Fruit fly (Drosophila melanogaster): ENCODE measurements around the gene CG1136.

- no peak for TF ChIP-seq Mnt (GFP tag; optimal IDR thresholded peaks at IDR 0.05)
- TF ChIP-seq pad (GFP tag; optimal IDR thresholded peaks at IDR 0.05): no peak
- TF ChIP-seq CG33017 (tag; optimal IDR thresholded peaks at IDR 0.05): no peak
- TF ChIP-seq cnc (optimal IDR thresholded peaks at IDR 0.05): no peak
- no peak for TF ChIP-seq CG14711 (tag; optimal IDR thresholded peaks at IDR 0.05)
- TF ChIP-seq Hr96 (GFP tag; optimal IDR thresholded peaks at IDR 0.05): no peak
- no peak for TF ChIP-seq CG5204 (GFP tag; optimal IDR thresholded peaks at IDR 0.05)
- no peak for TF ChIP-seq kay (GFP tag; ENCODE audit: borderline replicate concordance)
- TF ChIP-seq CG11617 (GFP tag; optimal IDR thresholded peaks at IDR 0.05): no peak
- TF ChIP-seq toe (GFP tag; optimal IDR thresholded peaks at IDR 0.05): no peak
- TF ChIP-seq cic (GFP tag; optimal IDR thresholded peaks at IDR 0.05): no peak
- TF ChIP-seq CG1620 (GFP tag; optimal IDR thresholded peaks at IDR 0.05): no peak
Measured at dm6 chr3L:4003316-4003715, 43.1 kb upstream of the CG1136 start, which contains the start of gene CG14985.

All from whole organism, adult.